Fruit fly (Drosophila melanogaster) Kc167 (cell line): ENCODE data around the gene CG12204.

Experiments
- Myc ChIP-seq: fragments of >200 bp; optimal IDR thresholded peaks from 2 replicates; lab custom pipeline; 2017; ENCODE audit warnings: missing external identifiers
- Sin3A ChIP-seq: fragments of >200 bp; optimal IDR thresholded peaks from 2 replicates; lab custom pipeline; 2018; ENCODE audit warnings: missing external identifiers
- h ChIP-seq: fragments of >200 bp; optimal IDR thresholded peaks from 3 replicates; lab custom pipeline; 2018; ENCODE audit warnings: missing external identifiers
- insv ChIP-seq: fragments of >200 bp; optimal IDR thresholded peaks from 3 replicates; lab custom pipeline; 2018; ENCODE audit warnings: missing external identifiers
- psq ChIP-seq: fragments of >200 bp; optimal IDR thresholded peaks from 2 replicates; lab custom pipeline; 2017; ENCODE audit warnings: missing external identifiers

DNA sequence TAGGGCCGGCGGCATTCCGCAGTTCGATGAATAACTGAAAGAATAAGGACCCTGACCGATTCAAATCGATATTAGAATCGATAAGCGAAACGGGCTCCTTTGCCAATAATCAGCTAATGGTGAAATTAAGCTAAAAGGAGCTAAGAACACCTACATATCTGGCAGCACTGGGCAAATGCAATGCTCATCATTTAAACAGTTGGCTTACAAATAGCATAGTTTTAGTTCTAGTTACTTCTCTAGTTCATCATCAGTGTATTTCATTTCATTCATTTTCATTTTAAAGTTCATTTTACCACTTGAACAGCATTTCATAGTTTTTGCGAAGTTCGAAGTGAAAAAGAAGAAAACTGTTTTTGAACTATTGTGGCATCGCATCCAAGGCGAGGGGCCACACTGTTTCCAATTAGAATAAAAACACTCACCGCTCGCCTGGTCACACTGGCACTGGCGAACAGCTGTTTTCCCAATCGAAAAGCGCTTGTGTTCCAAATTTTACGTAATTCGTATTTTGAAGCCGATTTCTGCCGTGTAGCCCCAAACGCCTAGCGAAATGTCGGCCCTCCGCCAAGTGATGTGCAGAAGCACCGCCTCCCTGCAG, 2.1 kb downstream of the CG12204 start, which contains the start of the genes pcm and ND-18:
- TF ChIP-seq Sin3A (lab: Kevin White, UChicago) (no peak), h (no peak), psq (lab: Kevin White, UChicago) (no peak), Myc (no peak), insv (no peak)
